In genomic region chr3L:11085810-11086209, dm6 we compare ENCODE assay signal across 1 fruit fly cellular context.
TF ChIP-seq lines count a peak whose summit lies in the region.

No protein-coding gene starts in this region.

TF ChIP-seq in whole organism, embryonic, 481 proteins besides CTCF, POLR2A, EP300 and RAD21 (continued from another document and continues in another):
- peak; percentile 75 for TF ChIP-seq sd (tag; optimal IDR thresholded peaks at IDR 0.05; lab: Kevin White, UChicago)
- no peak for TF ChIP-seq br (optimal IDR thresholded peaks at IDR 0.05; lab: Kevin White, UChicago)
- TF ChIP-seq dimm (GFP tag; IDR thresholded peaks at IDR 0.05; lab: Robert Waterston, UW), result no peak
- no peak for TF ChIP-seq Spps (tag; optimal IDR thresholded peaks at IDR 0.05; lab: Kevin White, UChicago)
- TF ChIP-seq repo (GFP tag; optimal IDR thresholded peaks at IDR 0.05; lab: Kevin White, UChicago), result no peak
- no peak for TF ChIP-seq Ada2b (GFP tag; IDR thresholded peaks at IDR 0.05; lab: Robert Waterston, UW)
- peak; percentile 4 for TF ChIP-seq CG2678 (tag; optimal IDR thresholded peaks at IDR 0.05; lab: Kevin White, UChicago)
- no peak for TF ChIP-seq TFAM (GFP tag; optimal IDR thresholded peaks at IDR 0.05; lab: Kevin White, UChicago)
- TF ChIP-seq Dek (tag; optimal IDR thresholded peaks at IDR 0.05; lab: Kevin White, UChicago), result no peak
- TF ChIP-seq bigmax (GFP tag; optimal IDR thresholded peaks at IDR 0.05; lab: Kevin White, UChicago), result peak; percentile 63
- no peak for TF ChIP-seq Doc2 (GFP tag; IDR thresholded peaks at IDR 0.05; lab: Robert Waterston, UW)
- TF ChIP-seq gsb-n (tag; optimal IDR thresholded peaks at IDR 0.05; lab: Kevin White, UChicago), result peak; percentile 20
- TF ChIP-seq CG12744 (GFP tag; optimal IDR thresholded peaks at IDR 0.05; lab: Kevin White, UChicago), result no peak
- TF ChIP-seq Nf-YB (GFP tag; optimal IDR thresholded peaks at IDR 0.05; lab: Kevin White, UChicago), result no peak
- TF ChIP-seq D19B (GFP tag; optimal IDR thresholded peaks at IDR 0.05; lab: Kevin White, UChicago), result peak; percentile 74
- TF ChIP-seq fd3F (GFP tag; optimal IDR thresholded peaks at IDR 0.05; lab: Kevin White, UChicago), result peak; percentile 4
- TF ChIP-seq CG7987 (GFP tag; optimal IDR thresholded peaks at IDR 0.05; lab: Kevin White, UChicago), result peak; percentile 35
- no peak for TF ChIP-seq CG31365 (tag; optimal IDR thresholded peaks at IDR 0.05; lab: Kevin White, UChicago)
- TF ChIP-seq ssp (GFP tag; IDR thresholded peaks at IDR 0.05; lab: Robert Waterston, UW), result no peak
- TF ChIP-seq CG6654 (GFP tag; optimal IDR thresholded peaks at IDR 0.05; lab: Kevin White, UChicago), result no peak
- TF ChIP-seq Rx (GFP tag; IDR thresholded peaks at IDR 0.05; lab: Robert Waterston, UW), result no peak
- TF ChIP-seq CG18764 (GFP tag; optimal IDR thresholded peaks at IDR 0.05; lab: Kevin White, UChicago), result no peak
- TF ChIP-seq mld (GFP tag; IDR thresholded peaks at IDR 0.05; lab: Robert Waterston, UW; ENCODE audit: partially characterized antibody), result no peak
- no peak for TF ChIP-seq pum (GFP tag; optimal IDR thresholded peaks at IDR 0.05; lab: Kevin White, UChicago)
- no peak for TF ChIP-seq CG14050 (GFP tag; IDR thresholded peaks at IDR 0.05; lab: Robert Waterston, UW)
- TF ChIP-seq CG17328 (GFP tag; IDR thresholded peaks at IDR 0.05; lab: Robert Waterston, UW), result 0 out of 2 replicates have a peak, but pooled peaks have one; percentile 11
- no peak for TF ChIP-seq CG32772 (GFP tag; IDR thresholded peaks at IDR 0.05; lab: Robert Waterston, UW)
- TF ChIP-seq CG8765 (GFP tag; IDR thresholded peaks at IDR 0.05; lab: Robert Waterston, UW), result no peak
- TF ChIP-seq H2.0 (GFP tag; IDR thresholded peaks at IDR 0.05; lab: Robert Waterston, UW), result no peak
- no peak for TF ChIP-seq Kr (GFP tag; optimal IDR thresholded peaks at IDR 0.05; lab: Kevin White, UChicago)
- TF ChIP-seq Scr (GFP tag; IDR thresholded peaks at IDR 0.05; lab: Robert Waterston, UW; ENCODE audit: partially characterized antibody), result no peak
- no peak for TF ChIP-seq ind (GFP tag; optimal IDR thresholded peaks at IDR 0.05; lab: Kevin White, UChicago)
- TF ChIP-seq Ets97D (GFP tag; optimal IDR thresholded peaks at IDR 0.05; lab: Kevin White, UChicago), result no peak
- no peak for TF ChIP-seq CG4404 (GFP tag; IDR thresholded peaks at IDR 0.05; lab: Robert Waterston, UW)
- TF ChIP-seq Atf-2 (GFP tag; optimal IDR thresholded peaks at IDR 0.05; lab: Kevin White, UChicago), result no peak
- no peak for TF ChIP-seq dan (GFP tag; IDR thresholded peaks at IDR 0.05; lab: Robert Waterston, UW)
- no peak for TF ChIP-seq CG5245 (GFP tag; optimal IDR thresholded peaks at IDR 0.05; lab: Kevin White, UChicago)
- no peak for TF ChIP-seq CG17568 (GFP tag; optimal IDR thresholded peaks at IDR 0.05; lab: Kevin White, UChicago)
- no peak for TF ChIP-seq CG14860 (GFP tag; IDR thresholded peaks at IDR 0.05; lab: Robert Waterston, UW; ENCODE audit: partially characterized antibody)
- TF ChIP-seq Deaf1 (tag; optimal IDR thresholded peaks at IDR 0.05; lab: Kevin White, UChicago), result no peak
- TF ChIP-seq CG14014 (GFP tag; IDR thresholded peaks at IDR 0.05; lab: Robert Waterston, UW), result no peak
- no peak for TF ChIP-seq NK7.1 (GFP tag; optimal IDR thresholded peaks at IDR 0.05; lab: Kevin White, UChicago)
- TF ChIP-seq Atf6 (GFP tag; IDR thresholded peaks at IDR 0.05; lab: Robert Waterston, UW), result no peak; the same call in 1 of the 2 replicates
- no peak for TF ChIP-seq CG10431 (GFP tag; optimal IDR thresholded peaks at IDR 0.05; lab: Kevin White, UChicago)
- TF ChIP-seq CG16779 (GFP tag; IDR thresholded peaks at IDR 0.05; lab: Robert Waterston, UW), result no peak
- TF ChIP-seq CHES-1-like (GFP tag; optimal IDR thresholded peaks at IDR 0.05; lab: Kevin White, UChicago), result no peak
- no peak for TF ChIP-seq bab2 (GFP tag; optimal IDR thresholded peaks at IDR 0.05; lab: Kevin White, UChicago)
- TF ChIP-seq Lpt (GFP tag; optimal IDR thresholded peaks at IDR 0.05; lab: Kevin White, UChicago), result no peak
- no peak for TF ChIP-seq Mrtf (GFP tag; IDR thresholded peaks at IDR 0.05; lab: Robert Waterston, UW)
- no peak for TF ChIP-seq sob (GFP tag; IDR thresholded peaks at IDR 0.05; lab: Robert Waterston, UW)
- TF ChIP-seq CG31224 (GFP tag; IDR thresholded peaks at IDR 0.05; lab: Robert Waterston, UW), result no peak
- peak; percentile 48 for TF ChIP-seq CG15479 (GFP tag; optimal IDR thresholded peaks at IDR 0.05; lab: Kevin White, UChicago)
- TF ChIP-seq CG12104 (GFP tag; optimal IDR thresholded peaks at IDR 0.05; lab: Kevin White, UChicago), result no peak
- no peak for TF ChIP-seq CG11695 (GFP tag; IDR thresholded peaks at IDR 0.05; lab: Robert Waterston, UW)
- no peak for TF ChIP-seq CG16863 (GFP tag; optimal IDR thresholded peaks at IDR 0.05; lab: Kevin White, UChicago)
- no peak for TF ChIP-seq E2f1 (GFP tag; IDR thresholded peaks at IDR 0.05; lab: Robert Waterston, UW)
- TF ChIP-seq run (tag; optimal IDR thresholded peaks at IDR 0.05; lab: Kevin White, UChicago), result no peak
- no peak for TF ChIP-seq CG1233 (GFP tag; optimal IDR thresholded peaks at IDR 0.05; lab: Kevin White, UChicago)
- peak; percentile 80 for TF ChIP-seq mirr (GFP tag; optimal IDR thresholded peaks at IDR 0.05; lab: Kevin White, UChicago)
- TF ChIP-seq Dref (GFP tag; IDR thresholded peaks at IDR 0.05; lab: Robert Waterston, UW), result no peak
- TF ChIP-seq CG12391 (tag; optimal IDR thresholded peaks at IDR 0.05; lab: Kevin White, UChicago), result no peak
- no peak for TF ChIP-seq CG1832 (GFP tag; optimal IDR thresholded peaks at IDR 0.05; lab: Kevin White, UChicago)
- TF ChIP-seq CG3995 (GFP tag; optimal IDR thresholded peaks at IDR 0.05; lab: Kevin White, UChicago), result no peak
- no peak for TF ChIP-seq CG13775 (GFP tag; optimal IDR thresholded peaks at IDR 0.05; lab: Kevin White, UChicago)
- peak; percentile 54; the same call in 1 of the 2 replicates for TF ChIP-seq CG6689 (GFP tag; IDR thresholded peaks at IDR 0.05; lab: Robert Waterston, UW)
- no peak for TF ChIP-seq CG8478 (optimal IDR thresholded peaks at IDR 0.05; lab: Kevin White, UChicago)
- TF ChIP-seq Nf-YA (GFP tag; IDR thresholded peaks at IDR 0.05; lab: Robert Waterston, UW), result no peak
- TF ChIP-seq sc (optimal IDR thresholded peaks at IDR 0.05; lab: Kevin White, UChicago), result no peak
- TF ChIP-seq sc (GFP tag; optimal IDR thresholded peaks at IDR 0.05; lab: Kevin White, UChicago), result no peak
- no peak for TF ChIP-seq grn (GFP tag; optimal IDR thresholded peaks at IDR 0.05; lab: Kevin White, UChicago)
- no peak for TF ChIP-seq CG3726 (GFP tag; IDR thresholded peaks at IDR 0.05; lab: Robert Waterston, UW)
- no peak for TF ChIP-seq ham (GFP tag; IDR thresholded peaks at IDR 0.05; lab: Robert Waterston, UW)
- TF ChIP-seq wor (GFP tag; IDR thresholded peaks at IDR 0.05; lab: Robert Waterston, UW), result no peak
- no peak for TF ChIP-seq Xbp1 (GFP tag; optimal IDR thresholded peaks at IDR 0.05; lab: Kevin White, UChicago)
- no peak for TF ChIP-seq Hr51 (GFP tag; optimal IDR thresholded peaks at IDR 0.05; lab: Kevin White, UChicago)
- TF ChIP-seq CG11696 (GFP tag; IDR thresholded peaks at IDR 0.05; lab: Robert Waterston, UW), result no peak
- no peak for TF ChIP-seq CG11093 (GFP tag; IDR thresholded peaks at IDR 0.05; lab: Robert Waterston, UW)
- TF ChIP-seq tgo (GFP tag; IDR thresholded peaks at IDR 0.05; lab: Robert Waterston, UW), result no peak
- no peak for TF ChIP-seq Ravus (GFP tag; IDR thresholded peaks at IDR 0.05; lab: Robert Waterston, UW)
- peak; percentile 84 for TF ChIP-seq kah (GFP tag; optimal IDR thresholded peaks at IDR 0.05; lab: Kevin White, UChicago)
- TF ChIP-seq CG2116 (GFP tag; optimal IDR thresholded peaks at IDR 0.05; lab: Kevin White, UChicago), result no peak
- peak; percentile 26 for TF ChIP-seq Asciz (GFP tag; optimal IDR thresholded peaks at IDR 0.05; lab: Kevin White, UChicago)
- peak; percentile 99 for TF ChIP-seq Hey (tag; optimal IDR thresholded peaks at IDR 0.05; lab: Kevin White, UChicago)
- no peak for TF ChIP-seq gce (GFP tag; IDR thresholded peaks at IDR 0.05; lab: Robert Waterston, UW)
- no peak for TF ChIP-seq CG3163 (GFP tag; optimal IDR thresholded peaks at IDR 0.05; lab: Kevin White, UChicago)
- no peak for TF ChIP-seq Xrp1 (GFP tag; IDR thresholded peaks at IDR 0.05; lab: Robert Waterston, UW)
- TF ChIP-seq zf30C (GFP tag; optimal IDR thresholded peaks at IDR 0.05; lab: Kevin White, UChicago), result no peak
- TF ChIP-seq Tbp (GFP tag; optimal IDR thresholded peaks at IDR 0.05; lab: Kevin White, UChicago), result no peak
- peak; percentile 42 for TF ChIP-seq CG34376 (GFP tag; optimal IDR thresholded peaks at IDR 0.05; lab: Kevin White, UChicago)
- TF ChIP-seq aop (GFP tag; IDR thresholded peaks at IDR 0.05; lab: Robert Waterston, UW), result no peak
- no peak for TF ChIP-seq B-H2 (GFP tag; optimal IDR thresholded peaks at IDR 0.05; lab: Kevin White, UChicago)
- TF ChIP-seq GATAe (GFP tag; conservative IDR thresholded peaks at IDR 0.05; lab: Robert Waterston, UW), result no peak
- no peak for TF ChIP-seq Stat92E (GFP tag; optimal IDR thresholded peaks at IDR 0.05; lab: Kevin White, UChicago)
- peak; percentile 28 for TF ChIP-seq HLHmδ (GFP tag; optimal IDR thresholded peaks at IDR 0.05; lab: Kevin White, UChicago)
- no peak for TF ChIP-seq CG8290 (GFP tag; optimal IDR thresholded peaks at IDR 0.05; lab: Kevin White, UChicago)
- peak in 1 of 2 experiments; percentile 53 for TF ChIP-seq CG8290 (tag; optimal IDR thresholded peaks at IDR 0.05; lab: Kevin White, UChicago)
- TF ChIP-seq Med (GFP tag; lab: Kevin White, UChicago), result peak; percentile 54
- no peak for TF ChIP-seq CG10267 (tag; optimal IDR thresholded peaks at IDR 0.05; lab: Kevin White, UChicago)
- TF ChIP-seq fd64A (GFP tag; optimal IDR thresholded peaks at IDR 0.05; lab: Kevin White, UChicago), result peak; percentile 42
- no peak for TF ChIP-seq bbx (GFP tag; IDR thresholded peaks at IDR 0.05; lab: Robert Waterston, UW; ENCODE audit: partially characterized antibody)
- no peak for TF ChIP-seq CG7786 (GFP tag; optimal IDR thresholded peaks at IDR 0.05; lab: Kevin White, UChicago)
- TF ChIP-seq lov (optimal IDR thresholded peaks at IDR 0.05; lab: Kevin White, UChicago), result no peak
- no peak for TF ChIP-seq lov (GFP tag; IDR thresholded peaks at IDR 0.05; lab: Robert Waterston, UW)
- no peak for TF ChIP-seq Lhr (GFP tag; optimal IDR thresholded peaks at IDR 0.05; lab: Kevin White, UChicago)
- no peak for TF ChIP-seq org-1 (GFP tag; optimal IDR thresholded peaks at IDR 0.05; lab: Kevin White, UChicago)
- peak; percentile 92 for TF ChIP-seq sug (tag; optimal IDR thresholded peaks at IDR 0.05; lab: Kevin White, UChicago)
- peak; percentile 0 for TF ChIP-seq grau (tag; optimal IDR thresholded peaks at IDR 0.05; lab: Kevin White, UChicago)
- TF ChIP-seq CG1603 (tag; optimal IDR thresholded peaks at IDR 0.05; lab: Kevin White, UChicago), result peak; percentile 10
- peak; percentile 27 for TF ChIP-seq CG15514 (GFP tag; optimal IDR thresholded peaks at IDR 0.05; lab: Kevin White, UChicago)
- 0 out of 3 replicates have a peak, but pooled peaks have one; percentile 31 for TF ChIP-seq so (GFP tag; IDR thresholded peaks at IDR 0.05; lab: Robert Waterston, UW)
- TF ChIP-seq Eip74EF (GFP tag; optimal IDR thresholded peaks at IDR 0.05; lab: Kevin White, UChicago), result no peak
- TF ChIP-seq CG6175 (GFP tag; IDR thresholded peaks at IDR 0.05; lab: Robert Waterston, UW), result no peak
- TF ChIP-seq lola (GFP tag; optimal IDR thresholded peaks at IDR 0.05; lab: Kevin White, UChicago), result no peak
- TF ChIP-seq Hmx (GFP tag; optimal IDR thresholded peaks at IDR 0.05; lab: Kevin White, UChicago), result no peak
- TF ChIP-seq bsh (GFP tag; optimal IDR thresholded peaks at IDR 0.05; lab: Kevin White, UChicago), result no peak
- TF ChIP-seq psq (GFP tag; optimal IDR thresholded peaks at IDR 0.05; lab: Kevin White, UChicago), result no peak
- no peak for TF ChIP-seq bowl (GFP tag; IDR thresholded peaks at IDR 0.05; lab: Robert Waterston, UW)
- no peak for TF ChIP-seq hkb (optimal IDR thresholded peaks at IDR 0.05; lab: Kevin White, UChicago)
- no peak for TF ChIP-seq hkb (GFP tag; IDR thresholded peaks at IDR 0.05; lab: Robert Waterston, UW)
- 0 out of 3 replicates have a peak, but pooled peaks have one; percentile 30 for TF ChIP-seq CG34422 (GFP tag; IDR thresholded peaks at IDR 0.05; lab: Robert Waterston, UW)
- peak; percentile 12 for TF ChIP-seq ATbp (GFP tag; optimal IDR thresholded peaks at IDR 0.05; lab: Kevin White, UChicago)
- TF ChIP-seq Sry-β (GFP tag; optimal IDR thresholded peaks at IDR 0.05; lab: Kevin White, UChicago), result no peak
- no peak for TF ChIP-seq CG4730 (GFP tag; IDR thresholded peaks at IDR 0.05; lab: Robert Waterston, UW)
- no peak for TF ChIP-seq Dip3 (GFP tag; optimal IDR thresholded peaks at IDR 0.05; lab: Kevin White, UChicago)
- TF ChIP-seq sima (GFP tag; optimal IDR thresholded peaks at IDR 0.05; lab: Kevin White, UChicago), result no peak
- TF ChIP-seq CG5953 (GFP tag; IDR thresholded peaks at IDR 0.05; lab: Robert Waterston, UW), result no peak
- TF ChIP-seq CG14441 (GFP tag; IDR thresholded peaks at IDR 0.05; lab: Robert Waterston, UW), result no peak
- TF ChIP-seq CG8388 (GFP tag; optimal IDR thresholded peaks at IDR 0.05; lab: Kevin White, UChicago), result no peak
- TF ChIP-seq gcm2 (GFP tag; optimal IDR thresholded peaks at IDR 0.05; lab: Kevin White, UChicago), result no peak
- no peak for TF ChIP-seq CG7372 (GFP tag; IDR thresholded peaks at IDR 0.05; lab: Robert Waterston, UW)
- no peak for TF ChIP-seq pzg (GFP tag; optimal IDR thresholded peaks at IDR 0.05; lab: Kevin White, UChicago)
- TF ChIP-seq sens (GFP tag; lab: Kevin White, UChicago), result peak; percentile 59
- TF ChIP-seq CG10959 (GFP tag; IDR thresholded peaks at IDR 0.05; lab: Robert Waterston, UW), result no peak
- TF ChIP-seq CG13624 (GFP tag; optimal IDR thresholded peaks at IDR 0.05; lab: Kevin White, UChicago), result no peak
- no peak for TF ChIP-seq CG11398 (GFP tag; optimal IDR thresholded peaks at IDR 0.05; lab: Kevin White, UChicago)
- no peak for TF ChIP-seq CG10321 (GFP tag; IDR thresholded peaks at IDR 0.05; lab: Robert Waterston, UW)
- peak; percentile 28 for TF ChIP-seq wek (GFP tag; optimal IDR thresholded peaks at IDR 0.05; lab: Kevin White, UChicago)
- peak; percentile 46 for TF ChIP-seq cg (GFP tag; optimal IDR thresholded peaks at IDR 0.05; lab: Kevin White, UChicago)
- TF ChIP-seq CG2712 (tag; optimal IDR thresholded peaks at IDR 0.05; lab: Kevin White, UChicago), result no peak
- no peak for TF ChIP-seq shn (GFP tag; optimal IDR thresholded peaks at IDR 0.05; lab: Kevin White, UChicago)
- no peak for TF ChIP-seq Neu2 (GFP tag; optimal IDR thresholded peaks at IDR 0.05; lab: Kevin White, UChicago; ENCODE audit: borderline replicate concordance)
